Worm (Caenorhabditis elegans) whole organism, L1 larva: ENCODE measurements around the gene unc-97.

ENCODE experiments used
- C34B4.2 ChIP-seq: sonication (generic microtip); optimal IDR thresholded peaks from 2 replicates; lab custom pipeline; 2017; ENCODE audit warnings: mild to moderate bottlenecking, missing genetic modification characterization, missing compliant biosample characterization
- Y116A8C.19 ChIP-seq: sonication (generic microtip); optimal IDR thresholded peaks from 2 replicates; lab custom pipeline; 2016; ENCODE audit warnings: missing compliant biosample characterization, missing genetic modification characterization, borderline replicate concordance
- aha-1 ChIP-seq: fragments of 150-350 bp; optimal IDR thresholded peaks from 2 replicates; lab custom pipeline; 2014; ENCODE audit warnings: missing biosample characterization, missing genetic modification characterization
- ceh-8 ChIP-seq: fragments of 200-800 bp; sonication (Bioruptor generic); optimal IDR thresholded peaks from 2 replicates; lab custom pipeline; 2018; ENCODE audit warnings: mild to moderate bottlenecking, missing genetic modification characterization, moderate library complexity, missing compliant biosample characterization
- ceh-88 ChIP-seq: fragments of 200-800 bp; sonication (Bioruptor generic); IDR thresholded peaks from 2 replicates; pipeline ENCODE4 v1.3.6; 2022; ENCODE audit warnings: missing genetic modification characterization, missing compliant biosample characterization
- ces-1 ChIP-seq: fragments of 150-350 bp; optimal IDR thresholded peaks from 2 replicates; lab custom pipeline; 2014; ENCODE audit warnings: missing biosample characterization, missing genetic modification reagents, missing genetic modification characterization
- dsc-1 ChIP-seq: sonication (generic microtip); optimal IDR thresholded peaks from 2 replicates; lab custom pipeline; 2016; ENCODE audit warnings: mild to moderate bottlenecking, missing genetic modification characterization, missing compliant biosample characterization
- efl-1 ChIP-seq, 4 experiments: fragments of 150-350 bp; optimal IDR thresholded peaks in 3 of 4; peaks in 1 of 4; 1 replicate in 1 of 4; 2 replicates in 3 of 4; lab custom pipeline; 2014; ENCODE audit warnings: missing biosample characterization in 2 of 4, missing genetic modification characterization in 2 of 4, missing genetic modification reagents in 2 of 4
- egl-13 ChIP-seq: sonication (generic microtip); optimal IDR thresholded peaks from 2 replicates; lab custom pipeline; 2016; ENCODE audit warnings: missing genotype, missing genetic modification reagents, missing genetic modification characterization, missing compliant biosample characterization
- elt-2 ChIP-seq: sonication (generic microtip); optimal IDR thresholded peaks from 2 replicates; lab custom pipeline; 2016; ENCODE audit warnings: missing genetic modification characterization, mild to moderate bottlenecking, inconsistent platforms, missing compliant biosample characterization, missing genetic modification reagents
- elt-3 ChIP-seq, 6 experiments: fragments of 150-350 bp in 1 of 6; sonication (generic microtip); optimal IDR thresholded peaks; 2 replicates each; lab custom pipeline; 2017 to 2018; ENCODE audit warnings: missing biosample characterization in 6 of 6, missing genetic modification characterization in 6 of 6, inconsistent platforms in 1 of 6
- fkh-10 ChIP-seq: sonication (generic microtip); optimal IDR thresholded peaks from 2 replicates; lab custom pipeline; 2017; ENCODE audit warnings: missing biosample characterization, missing genetic modification reagents, missing genetic modification characterization
- fkh-4 ChIP-seq: sonication (generic microtip); optimal IDR thresholded peaks from 2 replicates; lab custom pipeline; 2016; ENCODE audit warnings: missing compliant biosample characterization, missing genetic modification characterization, borderline replicate concordance
- fos-1 ChIP-seq: fragments of 150-350 bp; optimal IDR thresholded peaks from 2 replicates; lab custom pipeline; 2014; ENCODE audit warnings: missing biosample characterization, missing genetic modification characterization
- hlh-17 ChIP-seq: fragments of 200-800 bp; sonication (Bioruptor generic); optimal IDR thresholded peaks from 2 replicates; lab custom pipeline; 2018; ENCODE audit warnings: missing genetic modification characterization, mild to moderate bottlenecking, missing compliant biosample characterization, moderate library complexity, borderline replicate concordance
- hlh-4 ChIP-seq: sonication (generic microtip); optimal IDR thresholded peaks from 2 replicates; lab custom pipeline; 2016; ENCODE audit warnings: mild to moderate bottlenecking, missing genetic modification characterization, missing compliant biosample characterization
- jun-1 ChIP-seq: fragments of 150-350 bp; optimal IDR thresholded peaks from 2 replicates; lab custom pipeline; 2014; ENCODE audit warnings: missing biosample characterization, missing genetic modification reagents, missing genetic modification characterization
- lin-14 ChIP-seq: fragments of 200-800 bp; sonication (Bioruptor generic); optimal IDR thresholded peaks from 2 replicates; lab custom pipeline; 2018; ENCODE audit warnings: mild to moderate bottlenecking, missing genetic modification characterization, moderate library complexity, missing compliant biosample characterization
- lin-15B ChIP-seq: fragments of 150-350 bp; sonication (generic microtip); optimal IDR thresholded peaks from 3 replicates; lab custom pipeline; 2014; ENCODE audit warnings: missing biosample characterization, missing genetic modification characterization
- lir-3 ChIP-seq: sonication (generic microtip); optimal IDR thresholded peaks from 2 replicates; lab custom pipeline; 2016; ENCODE audit warnings: mild to moderate bottlenecking, missing genetic modification characterization, moderate library complexity, missing compliant biosample characterization; ENCODE audit not compliant: poor library complexity
- mep-1 ChIP-seq: fragments of 150-350 bp; optimal IDR thresholded peaks from 2 replicates; lab custom pipeline; 2014; ENCODE audit warnings: missing biosample characterization, missing genetic modification characterization
- nhr-11 ChIP-seq: fragments of 150-350 bp; optimal IDR thresholded peaks from 2 replicates; lab custom pipeline; 2014; ENCODE audit warnings: missing biosample characterization, missing genetic modification characterization
- nhr-19 ChIP-seq: fragments of 200-800 bp; sonication (Bioruptor generic); conservative IDR thresholded peaks from 2 replicates; pipeline ENCODE4 v1.3.6; 2022; ENCODE audit warnings: missing genetic modification characterization, missing compliant biosample characterization
- nhr-20 ChIP-seq: sonication (generic microtip); optimal IDR thresholded peaks from 2 replicates; lab custom pipeline; 2016; ENCODE audit warnings: mild to moderate bottlenecking, missing genetic modification characterization, missing compliant biosample characterization
- nhr-28 ChIP-seq: fragments of 150-350 bp; optimal IDR thresholded peaks from 2 replicates; lab custom pipeline; 2014; ENCODE audit warnings: missing biosample characterization, missing genetic modification characterization
- nhr-47 ChIP-seq: sonication (generic microtip); optimal IDR thresholded peaks from 2 replicates; lab custom pipeline; 2016; ENCODE audit warnings: mild to moderate bottlenecking, missing genetic modification characterization, moderate library complexity, missing compliant biosample characterization
- nhr-85 ChIP-seq: sonication (generic microtip); peaks from one replicate; lab custom pipeline; 2016; ENCODE audit warnings: missing genetic modification characterization, inconsistent platforms, missing compliant biosample characterization
- pax-3 ChIP-seq: fragments of 200-800 bp; sonication (Bioruptor generic); optimal IDR thresholded peaks from 2 replicates; lab custom pipeline; 2018; ENCODE audit warnings: mild to moderate bottlenecking, missing genetic modification characterization, moderate library complexity, missing compliant biosample characterization
- pqm-1 ChIP-seq: sonication (generic microtip); optimal IDR thresholded peaks from 3 replicates; lab custom pipeline; 2017; ENCODE audit warnings: missing biosample characterization, missing genetic modification characterization
- rnt-1 ChIP-seq: sonication (generic microtip); optimal IDR thresholded peaks from 2 replicates; lab custom pipeline; 2016; ENCODE audit warnings: mild to moderate bottlenecking, missing genetic modification characterization, moderate library complexity, missing compliant biosample characterization
- snpc-4 ChIP-seq: fragments of 150-350 bp; optimal IDR thresholded peaks from 2 replicates; lab custom pipeline; 2014; ENCODE audit warnings: missing biosample characterization, missing genetic modification characterization
- snu-23 ChIP-seq: sonication (generic microtip); optimal IDR thresholded peaks from 2 replicates; lab custom pipeline; 2016; ENCODE audit warnings: missing genetic modification characterization, missing compliant biosample characterization
- sox-4 ChIP-seq: sonication (generic microtip); optimal IDR thresholded peaks from 2 replicates; lab custom pipeline; 2016; ENCODE audit warnings: missing genetic modification characterization, missing compliant biosample characterization
- sup-37 ChIP-seq: fragments of 200-800 bp; sonication (Bioruptor generic); optimal IDR thresholded peaks from 2 replicates; lab custom pipeline; 2018; ENCODE audit warnings: mild to moderate bottlenecking, missing genetic modification characterization, missing compliant biosample characterization
- swsn-7 ChIP-seq: sonication (generic microtip); optimal IDR thresholded peaks from 2 replicates; lab custom pipeline; 2016; ENCODE audit warnings: missing genetic modification characterization, missing compliant biosample characterization
- tbx-2 ChIP-seq: sonication (generic microtip); optimal IDR thresholded peaks from 2 replicates; lab custom pipeline; 2016; ENCODE audit warnings: missing genetic modification characterization, missing compliant biosample characterization
- tlp-1 ChIP-seq: fragments of 150-350 bp; optimal IDR thresholded peaks from 2 replicates; lab custom pipeline; 2014; ENCODE audit warnings: missing biosample characterization, missing genetic modification characterization
- unc-30 ChIP-seq: sonication (generic microtip); optimal IDR thresholded peaks from 2 replicates; lab custom pipeline; 2017; ENCODE audit warnings: missing biosample characterization, missing genetic modification characterization
- unc-62 ChIP-seq: fragments of 150-350 bp; optimal IDR thresholded peaks from 2 replicates; lab custom pipeline; 2014; ENCODE audit warnings: missing biosample characterization, missing genetic modification reagents, missing genetic modification characterization
- unc-98 ChIP-seq: fragments of 200-800 bp; sonication (Bioruptor generic); IDR thresholded peaks from 2 replicates; pipeline ENCODE4 v1.3.6; 2022; ENCODE audit warnings: missing genetic modification characterization, missing compliant biosample characterization
- xbp-1 ChIP-seq: sonication (generic microtip); optimal IDR thresholded peaks from 2 replicates; lab custom pipeline; 2016; ENCODE audit warnings: missing genetic modification characterization, missing compliant biosample characterization
- zip-4 ChIP-seq: fragments of 200-800 bp; sonication (Bioruptor generic); optimal IDR thresholded peaks from 2 replicates; lab custom pipeline; 2018; ENCODE audit warnings: mild to moderate bottlenecking, missing genetic modification characterization, moderate library complexity, missing compliant biosample characterization
- ztf-11 ChIP-seq, 2 experiments: sonication (generic microtip); optimal IDR thresholded peaks; 2 replicates each; lab custom pipeline; 2016 to 2017; ENCODE audit warnings: missing genetic modification characterization in 2 of 2, missing biosample characterization in 1 of 2, missing compliant biosample characterization in 1 of 2
- ztf-4 ChIP-seq: fragments of 150-350 bp; optimal IDR thresholded peaks from 2 replicates; lab custom pipeline; 2014; ENCODE audit warnings: missing biosample characterization, missing genetic modification characterization

Gene unc-97

DNA sequence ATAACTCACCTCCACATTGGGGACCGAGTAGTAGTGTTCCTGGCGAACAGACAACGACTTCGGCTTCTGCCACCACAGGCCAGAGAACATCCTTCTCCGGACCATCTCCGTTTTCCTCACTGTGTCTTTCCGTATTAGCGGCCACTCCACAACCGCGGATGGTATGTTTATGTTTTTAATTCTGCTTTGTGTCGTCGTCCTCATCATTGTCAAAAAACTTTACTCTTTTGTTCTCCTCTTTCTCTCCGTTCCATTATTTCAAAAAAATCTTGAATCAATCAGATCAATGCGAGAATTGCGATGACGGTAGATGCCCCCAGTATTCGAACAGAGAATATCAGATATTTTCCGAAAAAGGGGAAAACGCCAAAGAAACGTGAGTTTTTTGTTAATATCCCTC, 25.5 kb upstream of the unc-97 start, which contains the start of gene mec-2:
mec-2 (plus strand) TSS at position 301 of the 400 bp plus-strand sequence.
- TF ChIP-seq pqm-1, result no peak
- TF ChIP-seq Y116A8C.19 (tag; lab: Kevin White, UChicago), result no peak
- TF ChIP-seq snpc-4, result no peak
- TF ChIP-seq fkh-10 (GFP tag; lab: Kevin White, UChicago), result no peak

DNA sequence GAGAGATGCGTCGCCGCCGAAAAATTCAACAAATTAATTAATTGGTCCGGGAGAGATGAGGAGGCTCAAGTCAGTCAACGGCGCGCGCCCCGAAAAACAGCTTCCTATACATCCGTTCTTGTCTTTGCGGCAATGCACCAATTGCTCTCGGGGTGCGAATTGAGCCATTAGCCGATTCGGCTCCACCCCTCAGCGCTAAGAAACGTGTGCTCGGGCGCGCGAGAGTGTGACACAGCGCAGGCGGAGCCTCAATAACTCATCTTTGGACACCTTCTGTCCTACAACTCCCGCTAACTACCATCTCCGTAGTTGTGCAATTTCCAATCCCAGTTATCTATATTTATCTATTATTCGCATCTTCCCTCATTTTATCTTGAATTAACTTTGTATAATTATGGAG, 20.3 kb upstream of the unc-97 start:
- TF ChIP-seq unc-30 (no peak), efl-1 (optimal IDR thresholded peaks at IDR 0.05; lab: Kevin White, UChicago) (no peak), efl-1 (GFP tag; optimal IDR thresholded peaks at IDR 0.05 in 1 of 2; lab: Kevin White, UChicago) (no peak), elt-3 (tag; optimal IDR thresholded peaks at IDR 0.05; lab: Kevin White, UChicago) (no peak), jun-1 (no peak)

DNA sequence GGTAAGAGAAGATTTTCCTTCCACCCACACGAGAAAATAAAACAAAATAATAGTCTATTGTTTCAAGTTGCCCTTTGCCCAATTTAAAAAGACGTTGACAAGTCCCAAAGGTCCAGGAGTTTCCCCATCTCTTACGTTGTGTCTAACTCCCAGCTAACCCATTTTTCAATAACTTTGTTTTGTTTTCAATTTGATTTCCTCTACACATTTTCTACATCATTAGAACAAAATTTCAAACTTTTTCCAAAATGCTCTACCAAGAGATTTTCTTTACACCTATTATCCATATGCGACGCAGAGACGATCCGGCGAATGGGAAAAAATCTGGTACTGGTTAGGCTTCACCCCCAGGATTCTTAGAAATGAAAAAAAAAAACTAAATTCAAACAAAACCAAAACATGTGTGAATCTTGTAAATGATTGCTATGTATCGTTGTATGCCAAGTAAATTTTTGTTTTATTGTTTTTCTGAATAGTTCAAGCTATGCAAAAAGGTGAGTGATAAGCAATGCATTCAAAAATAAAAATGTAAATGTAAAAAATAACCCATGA, 13.1 kb upstream of the unc-97 start:
- TF ChIP-seq xbp-1 (tag; lab: Kevin White, UChicago) (no peak), ceh-8 (GFP tag; lab: Kevin White, UChicago) (no peak), tbx-2 (tag; lab: Kevin White, UChicago) (peak; percentile 31), nhr-28 (tag; lab: Kevin White, UChicago) (no peak), nhr-85 (tag; lab: Kevin White, UChicago) (no peak), nhr-19 (GFP tag; lab: Robert Waterston, UW) (no peak), dsc-1 (tag; lab: Kevin White, UChicago) (peak; percentile 98), tlp-1 (tag; lab: Kevin White, UChicago) (no peak), zip-4 (GFP tag; lab: Kevin White, UChicago) (no peak), sup-37 (no peak), hlh-17 (GFP tag; lab: Kevin White, UChicago) (no peak), lin-14 (GFP tag; lab: Kevin White, UChicago) (peak; percentile 32), fkh-4 (tag; lab: Kevin White, UChicago) (peak; percentile 85), ztf-11 (tag; optimal IDR thresholded peaks at IDR 0.05; lab: Kevin White, UChicago) (no peak), ceh-88 (no peak), ztf-4 (tag; lab: Kevin White, UChicago) (no peak), lir-3 (tag; lab: Kevin White, UChicago) (no peak), mep-1 (tag; lab: Kevin White, UChicago) (no peak), aha-1 (tag; lab: Kevin White, UChicago) (no peak)
- TF ChIP-seq, all 84 proteins: peak for 4

DNA sequence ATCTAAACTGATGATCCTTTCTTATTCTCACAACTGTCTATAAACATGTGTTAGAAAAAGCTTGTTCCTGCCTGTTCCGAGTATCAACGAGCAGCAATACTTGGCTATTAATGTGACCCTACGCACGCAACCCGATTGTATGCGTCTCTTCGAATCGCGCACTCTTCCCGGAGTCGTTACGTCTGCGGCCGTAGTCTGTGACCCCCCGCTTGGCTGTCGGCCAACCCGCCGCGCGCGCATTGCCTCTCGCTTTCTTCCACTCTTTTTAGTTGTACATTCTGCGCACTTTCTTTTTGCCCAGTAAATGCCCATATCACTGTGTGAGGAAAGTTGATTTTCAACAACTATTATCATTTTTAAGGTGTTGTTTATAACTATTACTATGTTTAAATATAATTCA, 1.1 kb upstream of the unc-97 start:
- TF ChIP-seq fos-1 (no peak), nhr-47 (tag; lab: Kevin White, UChicago) (peak; percentile 53), swsn-7 (tag; lab: Kevin White, UChicago) (peak; percentile 48), sox-4 (tag; lab: Kevin White, UChicago) (no peak), efl-1 (optimal IDR thresholded peaks at IDR 0.05; lab: Kevin White, UChicago) (peak in 1 of 2 experiments; percentile 32), efl-1 (GFP tag; optimal IDR thresholded peaks at IDR 0.05 in 1 of 2; lab: Kevin White, UChicago) (no peak), elt-3 (tag; optimal IDR thresholded peaks at IDR 0.05; lab: Kevin White, UChicago) (no peak), dsc-1 (tag; lab: Kevin White, UChicago) (peak; percentile 49), C34B4.2 (no peak), pqm-1 (no peak), rnt-1 (peak; percentile 64), pax-3 (tag; lab: Kevin White, UChicago) (no peak), ceh-88 (no peak), Y116A8C.19 (tag; lab: Kevin White, UChicago) (no peak), nhr-19 (GFP tag; lab: Robert Waterston, UW) (peak; percentile 50), unc-62 (no peak), snu-23 (GFP tag; lab: Kevin White, UChicago) (peak; percentile 64), hlh-4 (tag; lab: Kevin White, UChicago) (no peak), tlp-1 (tag; lab: Kevin White, UChicago) (no peak), sup-37 (no peak), ces-1 (GFP tag; lab: Kevin White, UChicago) (no peak), xbp-1 (tag; lab: Kevin White, UChicago) (peak; percentile 46), unc-98 (no peak), tbx-2 (tag; lab: Kevin White, UChicago) (peak; percentile 54), zip-4 (GFP tag; lab: Kevin White, UChicago) (no peak), egl-13 (tag; lab: Kevin White, UChicago) (peak; percentile 47), nhr-20 (peak; percentile 56), lin-15B (tag; lab: Kevin White, UChicago) (no peak), elt-2 (tag; lab: Kevin White, UChicago) (no peak), nhr-11 (tag; lab: Kevin White, UChicago) (no peak)
